Worm (Caenorhabditis elegans) whole organism, L4 larva: ENCODE measurements around the gene T06D4.1.

Source experiments
- F37D6.2 ChIP-seq: sonication (generic microtip); optimal IDR thresholded peaks from 2 replicates; lab custom pipeline; 2016; ENCODE audit warnings: mild to moderate bottlenecking, missing genetic modification characterization, missing compliant biosample characterization
- ZK546.5 ChIP-seq, 2 experiments: sonication (generic microtip); optimal IDR thresholded peaks; 2 replicates each; lab custom pipeline; 2017; ENCODE audit warnings: missing biosample characterization in 2 of 2, missing genetic modification characterization in 2 of 2
- fos-1 ChIP-seq: fragments of 150-350 bp; optimal IDR thresholded peaks from 2 replicates; lab custom pipeline; 2014; ENCODE audit warnings: missing biosample characterization, missing genetic modification characterization
- nhr-11 ChIP-seq: fragments of 150-350 bp; optimal IDR thresholded peaks from 2 replicates; lab custom pipeline; 2014; ENCODE audit warnings: missing biosample characterization, missing genetic modification characterization
- nhr-237 ChIP-seq: sonication (generic microtip); optimal IDR thresholded peaks from 2 replicates; lab custom pipeline; 2017; ENCODE audit warnings: missing biosample characterization, missing genetic modification characterization
- pha-4 ChIP-seq, 2 experiments: fragments of 150-350 bp in 1 of 2; fragments of 200-800 bp in 1 of 2; sonication (Bioruptor generic) in 1 of 2; IDR thresholded peaks in 1 of 2; optimal IDR thresholded peaks in 1 of 2; 2 replicates each; pipeline versions ENCODE4 v1.3.6 to Lab custom; 2014 to 2022; ENCODE audit warnings: missing genetic modification characterization in 2 of 2, missing genetic modification reagents in 2 of 2, missing biosample characterization in 1 of 2, missing compliant biosample characterization in 1 of 2
- ztf-11 ChIP-seq: fragments of 150-350 bp; optimal IDR thresholded peaks from 2 replicates; lab custom pipeline; 2014; ENCODE audit warnings: missing biosample characterization, missing genetic modification characterization
- ztf-7 ChIP-seq: fragments of 150-350 bp; optimal IDR thresholded peaks from 2 replicates; lab custom pipeline; 2014; ENCODE audit warnings: missing biosample characterization, missing genetic modification characterization

DNA sequence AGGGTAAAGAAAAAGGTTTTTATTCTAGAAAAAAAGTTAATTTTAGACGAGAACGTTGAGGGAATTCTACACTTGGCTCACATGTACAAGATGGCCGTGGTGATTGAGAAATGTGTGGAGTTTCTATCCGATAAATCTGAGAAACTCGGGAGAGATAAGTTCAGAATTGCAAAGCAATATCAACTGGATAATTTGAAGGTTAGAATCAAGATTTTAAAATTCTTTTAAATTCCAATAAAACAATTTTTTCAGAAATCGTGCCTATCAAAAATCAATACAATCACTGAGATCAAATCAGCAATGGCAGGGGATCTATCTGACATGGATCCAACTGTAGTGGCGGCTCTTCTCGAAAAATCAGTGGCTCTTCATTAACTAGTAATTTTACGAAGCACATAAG lies 3.4 kb upstream of the T06D4.1 start, which contains the start of gene Y49F6C.2:
- TF ChIP-seq ztf-7 (tag; lab: Kevin White, UChicago) (no peak), ztf-11 (tag; lab: Kevin White, UChicago) (no peak), nhr-237 (tag; lab: Kevin White, UChicago) (no peak), ZK546.5 (tag; optimal IDR thresholded peaks at IDR 0.05; lab: Kevin White, UChicago) (no peak), pha-4 (GFP tag; IDR thresholded peaks at IDR 0.05; lab: Robert Waterston, UW) (no peak), pha-4 (tag; optimal IDR thresholded peaks at IDR 0.05; lab: Kevin White, UChicago) (no peak), fos-1 (tag; lab: Kevin White, UChicago) (no peak), F37D6.2 (tag; lab: Kevin White, UChicago) (no peak), nhr-11 (tag; lab: Kevin White, UChicago) (no peak)
